Fruit fly (Drosophila melanogaster): ENCODE results near the gene CG4461.

The CG4461 gene

dm6 chr3L:9420054-9420818, 45.0 kb downstream of the CG4461 start (continued):
- TF ChIP-seq Smox (GFP tag; optimal IDR thresholded peaks at IDR 0.05) (peak; percentile 98), OdsH (GFP tag; optimal IDR thresholded peaks at IDR 0.05) (peak; percentile 95), CG32006 (GFP tag; optimal IDR thresholded peaks at IDR 0.05) (peak; percentile 95), CG11762 (GFP tag; optimal IDR thresholded peaks at IDR 0.05; ENCODE audit: insufficient read depth) (peak; percentile 95), CG10631 (GFP tag; optimal IDR thresholded peaks at IDR 0.05) (peak; percentile 94), eg (GFP tag; IDR thresholded peaks at IDR 0.05) (peak; percentile 98), CG31627 (GFP tag; optimal IDR thresholded peaks at IDR 0.05) (peak; percentile 97), CG10669 (GFP tag; optimal IDR thresholded peaks at IDR 0.05) (peak; percentile 97), net (GFP tag; optimal IDR thresholded peaks at IDR 0.05) (peak; percentile 97), CG8632 (GFP tag; optimal IDR thresholded peaks at IDR 0.05) (peak; percentile 97), CG6808 (GFP tag; optimal IDR thresholded peaks at IDR 0.05) (peak; percentile 93), esn (GFP tag; optimal IDR thresholded peaks at IDR 0.05) (peak; percentile 99), Hr39 (GFP tag; optimal IDR thresholded peaks at IDR 0.05) (peak; percentile 96), fd85E (GFP tag; optimal IDR thresholded peaks at IDR 0.05) (peak; percentile 87), Sox102F (GFP tag; optimal IDR thresholded peaks at IDR 0.05) (peak; percentile 98), svp (GFP tag) (peak; percentile 99), Sox15 (GFP tag; optimal IDR thresholded peaks at IDR 0.05) (peak; percentile 92), Met (GFP tag; optimal IDR thresholded peaks at IDR 0.05) (peak; percentile 98), CG4318 (GFP tag; optimal IDR thresholded peaks at IDR 0.05) (peak; percentile 88), achi (GFP tag; optimal IDR thresholded peaks at IDR 0.05) (peak; percentile 96), Hr38 (GFP tag; optimal IDR thresholded peaks at IDR 0.05) (no peak), Gug (GFP tag; IDR thresholded peaks at IDR 0.05) (peak; percentile 93), Eip78C (GFP tag) (peak; percentile 99), spab (GFP tag; optimal IDR thresholded peaks at IDR 0.05) (peak; percentile 93), Eip93F (GFP tag; optimal IDR thresholded peaks at IDR 0.05) (peak; percentile 88), lz (GFP tag; optimal IDR thresholded peaks at IDR 0.05) (peak; percentile 98), CG16779 (tag; optimal IDR thresholded peaks at IDR 0.05) (peak; percentile 94), CG6276 (GFP tag; optimal IDR thresholded peaks at IDR 0.05) (peak; percentile 94), topi (GFP tag; optimal IDR thresholded peaks at IDR 0.05) (peak; percentile 98), Blimp-1 (GFP tag; optimal IDR thresholded peaks at IDR 0.05) (peak; percentile 91), Ets21C (GFP tag; optimal IDR thresholded peaks at IDR 0.05) (peak; percentile 95), CG6854 (GFP tag; optimal IDR thresholded peaks at IDR 0.05) (peak; percentile 96), fkh (GFP tag; optimal IDR thresholded peaks at IDR 0.05) (no peak), CG7368 (GFP tag; optimal IDR thresholded peaks at IDR 0.05) (peak; percentile 96)

dm6 chr3L:9420819-9421130, 45.5 kb downstream of the CG4461 start:
- TF ChIP-seq CG31627 (GFP tag; optimal IDR thresholded peaks at IDR 0.05) (no peak), Eip78C (GFP tag) (no peak), CG6163 (GFP tag; IDR thresholded peaks at IDR 0.05) (no peak), CG34406 (GFP tag; optimal IDR thresholded peaks at IDR 0.05) (no peak), CG1621 (tag; optimal IDR thresholded peaks at IDR 0.05) (no peak), CG4318 (GFP tag; optimal IDR thresholded peaks at IDR 0.05) (no peak), dsx (GFP tag; optimal IDR thresholded peaks at IDR 0.05; ENCODE audit: poor library complexity, severe bottlenecking) (no peak), cyc (GFP tag; optimal IDR thresholded peaks at IDR 0.05) (no peak)

- TF ChIP-seq ss (GFP tag; optimal IDR thresholded peaks at IDR 0.05), result peak in 1 of 2 experiments; percentile 52
- no peak for TF ChIP-seq Gug (GFP tag; IDR thresholded peaks at IDR 0.05)
Measured at dm6 chr3L:9421621-9422020, 46.4 kb downstream of the CG4461 start.
